Worm (Caenorhabditis elegans): ENCODE measurements around the gene fmo-2.

The fmo-2 gene

ce11 chrIV:10727734-10728133, 45.4 kb downstream of the fmo-2 start, which contains the start of gene ZC168.2:
TSS of gene ZC168.2 (plus strand) at chrIV:10728034.
- TF ChIP-seq nhr-2 (tag; optimal IDR thresholded peaks at IDR 0.05) (peak; percentile 7), unc-39 (tag; optimal IDR thresholded peaks at IDR 0.05) (no peak)
